Fruit fly (Drosophila melanogaster) ovary, adult (tissue): ENCODE measurements around the gene tin.
A peak's percentile ranks its signal among the peaks of the same experiment; 100 is the strongest.

ENCODE experiments used
- CG17801 ChIP-seq: fragments of 200-800 bp; optimal IDR thresholded peaks from 2 replicates; lab custom pipeline; 2019; ENCODE audit warnings: missing biosample characterization, mild to moderate bottlenecking, missing genetic modification characterization, moderate library complexity; ENCODE audit not compliant: partially characterized antibody

tin gene

DNA sequence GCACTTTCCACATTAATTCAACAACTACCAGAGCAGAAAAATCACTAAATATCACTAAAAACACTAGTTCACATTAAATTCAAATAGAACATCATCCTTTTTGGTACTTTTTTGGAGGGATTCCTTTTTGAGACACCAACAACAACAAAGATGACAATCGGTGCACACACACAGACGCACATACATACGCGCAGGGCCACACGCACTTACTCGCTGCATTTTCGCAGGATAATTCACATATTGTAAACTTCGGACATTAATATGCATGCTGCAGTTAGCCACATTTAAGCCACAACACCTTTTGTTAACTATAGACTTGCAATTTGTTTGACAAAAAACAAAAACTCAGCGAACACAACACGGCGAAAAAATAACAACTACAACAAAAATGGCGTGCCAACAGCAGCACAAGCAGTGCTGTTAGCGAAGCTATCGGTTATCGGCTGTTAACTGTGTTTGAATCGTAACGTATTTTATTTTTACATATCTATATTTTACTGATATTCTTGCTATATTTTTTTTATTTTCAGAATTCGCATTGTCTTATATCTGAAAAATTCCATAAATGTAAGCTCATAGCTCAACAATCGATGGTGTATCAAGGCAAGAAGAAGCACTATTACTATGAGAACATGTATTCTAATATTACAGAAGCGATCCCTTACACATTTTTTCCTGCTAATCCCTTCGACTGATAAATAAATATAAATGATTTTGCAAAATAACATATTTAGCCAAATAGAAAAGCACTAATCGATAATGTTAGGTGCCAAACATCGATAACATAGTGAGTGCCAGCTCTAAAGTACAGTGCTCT is 19.2 kb upstream of the tin start:
- TF ChIP-seq CG17801 (GFP tag; lab: Kevin White, UChicago) = no peak

DNA sequence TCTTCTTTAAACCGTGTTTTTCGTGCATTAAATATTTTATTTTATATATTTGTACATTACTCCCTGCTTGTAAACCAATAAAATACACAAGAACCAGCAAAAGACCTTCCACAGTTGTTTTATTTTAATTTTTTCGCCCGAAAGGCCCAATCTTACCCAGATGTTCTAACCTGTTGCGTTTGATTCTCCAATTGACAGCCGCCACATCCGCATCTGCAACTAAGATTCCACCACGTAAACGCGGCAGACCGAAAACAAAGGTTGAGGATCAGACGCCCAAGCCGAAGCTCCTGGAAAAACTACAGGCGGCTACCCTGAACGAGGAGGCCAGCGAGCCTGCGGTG is 18.6 kb upstream of the tin start:
- no peak for TF ChIP-seq CG17801 (GFP tag; lab: Kevin White, UChicago)

DNA sequence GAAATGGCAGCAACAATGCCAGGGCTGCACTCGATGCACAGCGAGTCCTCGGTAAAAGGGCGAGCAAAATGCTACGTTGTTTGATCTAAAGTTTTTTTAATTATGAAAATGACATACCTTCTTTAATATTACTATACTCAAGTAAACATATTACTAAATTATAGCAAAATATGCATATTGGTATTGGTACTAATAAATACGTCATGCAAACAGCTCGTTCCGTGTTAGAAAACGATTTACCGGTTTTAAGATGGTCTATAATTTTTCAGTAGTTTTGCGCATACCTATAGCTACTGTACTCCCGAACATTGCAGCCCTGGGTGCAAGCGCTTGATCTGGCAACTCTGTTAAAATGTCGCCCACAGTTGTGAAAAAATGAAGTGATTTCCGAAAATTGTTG is 13.5 kb upstream of the tin start:
- peak; percentile 93 for TF ChIP-seq CG17801 (GFP tag; lab: Kevin White, UChicago)

DNA sequence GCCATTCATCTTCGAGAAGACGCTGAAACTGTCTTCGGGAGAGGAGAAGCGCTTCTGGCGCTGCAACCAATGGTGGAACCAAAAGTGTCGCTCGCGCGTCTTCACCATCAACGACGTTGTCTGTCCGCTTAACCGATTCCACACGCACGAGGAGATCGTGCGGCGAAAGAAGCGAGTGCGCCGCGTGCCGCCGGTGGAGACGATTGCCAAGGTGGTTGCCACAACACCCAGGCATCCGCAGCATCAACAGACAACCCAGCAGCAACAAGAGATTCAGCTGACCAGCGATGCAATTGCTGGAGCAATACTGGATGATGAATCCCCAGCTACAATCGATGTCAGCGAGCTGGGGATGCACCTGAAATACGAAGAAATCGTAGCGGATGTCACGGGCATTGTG is 10.3 kb upstream of the tin start:
- TF ChIP-seq CG17801 (GFP tag; lab: Kevin White, UChicago) = no peak

DNA sequence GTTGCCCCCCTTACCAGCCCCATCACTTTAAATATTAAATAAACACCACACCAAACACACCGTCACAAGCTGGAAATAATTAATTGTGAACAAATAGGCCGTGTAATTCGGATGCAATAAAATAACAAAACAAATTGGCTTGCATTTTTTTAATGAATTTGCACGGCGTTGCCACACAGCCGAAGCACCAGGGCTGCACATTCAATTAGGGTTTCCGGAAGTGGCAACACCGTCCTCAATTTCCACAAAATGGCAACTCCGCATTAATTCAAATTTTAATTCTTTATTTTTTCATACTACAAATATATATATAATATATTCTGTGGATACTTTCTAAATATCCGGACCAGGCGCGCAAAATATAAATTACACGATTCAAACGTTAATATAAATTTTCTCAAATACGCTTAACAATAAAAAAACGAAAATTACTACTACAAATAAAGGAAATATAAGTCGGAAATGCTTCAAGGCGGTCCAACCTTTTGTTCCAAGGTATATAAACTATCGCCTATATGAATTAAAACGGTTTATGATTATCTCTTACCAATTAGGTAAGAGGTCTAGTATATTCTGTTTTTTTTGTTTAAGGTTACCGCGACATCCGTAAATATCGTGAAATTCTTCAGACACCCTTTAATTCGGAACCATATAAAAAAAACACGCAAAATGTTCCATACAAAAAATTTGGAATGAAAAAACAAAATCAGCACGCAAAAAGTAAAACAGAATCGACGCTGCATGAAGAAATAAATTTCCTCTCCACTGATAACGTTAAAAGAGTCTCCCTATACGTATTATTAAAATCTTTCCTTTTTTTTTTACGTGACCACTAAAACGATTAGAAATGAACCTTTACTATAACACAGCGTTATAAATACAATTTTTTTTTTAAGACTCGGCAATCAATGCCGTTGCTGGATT is 5.1 kb upstream of the tin start:
- TF ChIP-seq CG17801 (GFP tag; lab: Kevin White, UChicago) = peak; percentile 33

DNA sequence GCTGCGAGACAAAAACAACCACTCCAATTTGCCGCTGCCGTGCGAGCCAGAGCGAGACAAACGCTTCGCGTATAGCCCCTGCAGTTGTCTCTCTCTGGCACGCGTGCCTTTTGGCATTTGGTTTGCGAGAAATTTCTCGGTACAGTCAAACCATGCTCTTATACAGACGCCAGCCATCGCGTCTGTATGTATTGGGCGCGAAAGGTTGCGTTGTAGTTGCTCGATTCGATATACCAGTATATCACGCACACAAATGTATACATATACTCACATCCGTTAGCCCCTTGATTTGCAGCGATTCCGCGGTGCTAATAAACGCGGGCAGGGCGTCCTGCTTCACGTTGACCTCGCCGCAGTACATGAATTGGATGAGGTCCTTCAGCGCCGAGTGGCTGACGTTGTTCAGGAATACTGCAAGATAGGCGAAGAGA is 2.4 kb upstream of the tin start:
- peak; percentile 54 for TF ChIP-seq CG17801 (GFP tag; lab: Kevin White, UChicago)

DNA sequence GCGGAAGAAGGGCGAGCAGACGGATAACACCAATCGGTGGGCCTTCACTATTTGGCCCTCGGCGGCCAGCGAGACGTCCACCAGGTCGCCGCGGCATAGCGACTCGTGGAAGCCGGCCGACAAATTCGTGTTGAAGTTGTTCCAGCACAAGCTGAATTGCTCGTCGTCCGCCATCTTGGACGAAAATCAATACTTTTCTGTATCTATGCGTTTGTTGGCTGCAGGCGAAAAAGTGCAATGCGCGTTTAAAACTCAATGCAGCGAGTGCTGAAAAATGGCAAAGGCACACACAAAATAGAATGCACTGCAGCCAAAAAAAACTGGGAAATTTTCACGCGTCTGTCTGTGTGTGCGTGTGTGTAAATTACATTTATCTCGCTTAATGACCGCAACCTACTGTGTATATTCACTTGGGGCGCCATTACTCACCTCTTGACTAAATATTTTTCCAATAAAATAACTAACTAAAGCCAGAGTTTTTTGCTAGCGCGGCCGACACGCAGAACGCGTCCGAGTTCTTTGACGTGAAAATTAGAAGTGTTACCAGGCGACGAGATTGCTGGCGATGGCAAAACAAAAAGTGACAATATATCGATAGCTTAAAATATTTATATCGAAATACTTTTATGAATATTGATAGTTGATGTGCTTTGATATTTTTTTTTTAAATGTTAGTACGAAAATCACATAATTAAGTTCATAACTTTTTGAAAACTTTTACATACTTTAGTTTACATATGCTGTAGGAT is 1.7 kb upstream of the tin start:
- TF ChIP-seq CG17801 (GFP tag; lab: Kevin White, UChicago) = peak; percentile 56

DNA sequence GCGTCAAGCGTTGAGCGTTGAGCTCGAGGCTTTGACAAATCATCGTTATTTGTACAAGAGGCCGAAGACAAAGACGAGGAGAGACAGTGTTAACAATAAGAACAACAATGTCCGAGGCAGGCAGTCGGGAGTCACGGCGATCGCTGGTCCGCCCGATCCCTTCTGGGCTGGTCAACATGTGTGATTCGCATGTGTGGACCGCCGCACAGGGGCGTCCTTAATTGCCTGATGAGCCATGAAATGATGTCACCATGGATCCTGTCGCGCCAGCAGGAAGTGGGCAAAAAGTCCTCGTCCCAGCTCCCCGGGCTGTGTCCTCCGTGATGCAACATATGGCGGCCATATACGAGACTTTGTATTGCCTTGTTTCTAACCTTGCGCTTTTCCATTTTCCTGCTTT is 1.1 kb downstream of the tin start:
- TF ChIP-seq CG17801 (GFP tag; lab: Kevin White, UChicago) = no peak

DNA sequence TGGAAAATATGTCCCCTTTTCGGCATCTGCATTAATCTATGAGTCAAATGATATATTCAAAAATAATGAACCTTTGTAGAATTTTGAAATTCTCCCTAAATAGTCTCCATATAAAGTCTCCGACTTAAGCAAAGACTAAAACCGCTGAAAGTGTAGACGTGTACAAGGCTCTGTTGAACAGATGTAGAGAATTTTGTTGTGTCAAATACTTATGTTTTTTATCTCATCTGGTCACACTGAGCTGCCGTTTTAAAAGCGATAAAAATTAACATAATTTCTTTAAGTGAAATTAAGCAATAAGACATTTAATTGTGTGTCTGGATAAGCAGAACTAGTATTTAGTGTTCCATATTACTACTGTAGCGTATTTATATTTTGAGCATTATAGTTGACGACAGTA is 7.4 kb downstream of the tin start:
- TF ChIP-seq CG17801 (GFP tag; lab: Kevin White, UChicago) = no peak

DNA sequence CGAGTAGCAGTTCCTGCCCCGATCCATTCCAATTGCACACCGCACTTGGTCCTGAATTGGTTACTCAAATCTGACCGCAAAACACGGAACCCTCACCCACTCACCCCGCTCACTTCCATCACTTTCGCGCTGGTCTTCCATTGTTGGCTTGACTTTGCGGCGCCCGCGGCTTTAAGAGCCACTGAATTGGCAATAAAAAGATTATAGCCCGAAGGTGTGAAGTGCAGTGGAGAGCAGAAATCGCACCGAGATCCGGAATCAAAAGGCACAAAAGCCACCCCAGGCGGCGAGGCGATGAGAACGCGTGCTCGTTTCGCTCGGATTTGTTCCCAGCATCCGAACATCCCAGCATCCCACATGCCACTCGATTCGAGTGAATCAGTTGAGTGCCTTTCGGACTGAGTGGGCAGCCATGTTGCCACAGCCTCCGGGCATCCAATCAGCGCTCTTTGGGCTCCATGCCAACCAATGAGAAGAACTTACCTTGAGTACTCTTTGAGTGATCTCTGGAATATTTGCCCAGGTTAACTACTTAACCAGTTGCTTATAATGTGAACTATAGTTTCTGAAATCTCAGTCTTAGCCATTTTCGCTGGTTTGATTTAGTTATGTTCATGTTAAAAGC is 8.7 kb downstream of the tin start:
- no peak for TF ChIP-seq CG17801 (GFP tag; lab: Kevin White, UChicago)

DNA sequence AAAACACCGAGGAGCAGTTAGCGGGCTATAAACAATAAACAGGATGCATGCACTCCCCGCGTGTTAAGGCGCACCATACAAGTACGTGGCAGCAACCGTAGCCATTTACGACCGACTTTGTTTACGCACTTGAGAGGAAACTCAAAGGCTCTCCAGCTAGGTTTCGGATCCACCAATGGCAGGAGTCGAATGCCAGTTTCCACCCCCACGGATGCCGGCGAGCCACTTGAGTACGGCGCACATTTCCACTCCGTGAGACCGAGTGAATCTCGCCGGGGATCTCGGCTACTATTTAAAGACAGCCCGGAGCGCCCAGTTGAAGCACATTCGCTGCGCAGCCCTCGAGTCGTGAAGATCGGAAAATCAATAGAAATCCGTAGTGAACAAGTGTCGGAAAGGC is 9.8 kb downstream of the tin start, which contains the start of gene bap:
bap (plus strand) TSS at position 317 of the 400 bp plus-strand sequence.
- no peak for TF ChIP-seq CG17801 (GFP tag; lab: Kevin White, UChicago)

DNA sequence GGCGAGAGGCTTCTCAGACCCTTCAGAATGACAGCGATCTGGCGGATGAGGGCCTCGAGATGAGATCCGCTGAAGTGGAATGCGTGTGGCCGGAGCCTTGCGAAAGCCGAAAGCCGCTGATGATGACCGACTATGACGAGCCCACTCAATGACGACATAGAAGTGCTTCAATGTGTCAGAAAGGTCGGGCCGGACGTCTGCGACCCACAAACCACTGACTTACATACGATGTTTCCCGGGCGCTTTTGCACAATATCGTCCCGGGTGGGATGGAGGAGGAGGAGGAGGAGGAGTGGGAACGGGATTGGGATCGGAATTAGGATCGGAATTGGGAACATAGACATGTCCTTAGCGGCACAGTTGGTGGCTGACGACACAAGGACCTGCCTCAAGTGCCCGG is 12.2 kb downstream of the tin start:
- TF ChIP-seq CG17801 (GFP tag; lab: Kevin White, UChicago) = no peak

DNA sequence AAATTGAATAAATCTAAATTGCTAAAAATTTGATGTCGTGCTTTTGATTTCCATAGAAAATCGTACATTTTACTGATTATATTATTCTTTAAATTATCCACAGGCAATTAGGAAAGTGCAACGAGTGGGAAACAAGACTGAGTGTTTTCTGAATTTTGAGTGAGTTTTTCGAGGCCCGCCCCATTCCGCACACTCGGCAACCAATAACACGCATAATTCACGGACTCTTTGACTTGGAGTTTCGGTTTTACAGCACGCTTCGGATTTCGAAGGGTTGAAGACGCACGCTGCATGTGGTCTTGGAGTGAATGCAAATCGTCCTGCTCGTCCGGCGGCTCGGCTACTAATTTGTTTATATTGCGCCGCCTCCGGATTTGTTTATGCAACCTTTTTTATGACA is 13.4 kb downstream of the tin start:
- no peak for TF ChIP-seq CG17801 (GFP tag; lab: Kevin White, UChicago)

DNA sequence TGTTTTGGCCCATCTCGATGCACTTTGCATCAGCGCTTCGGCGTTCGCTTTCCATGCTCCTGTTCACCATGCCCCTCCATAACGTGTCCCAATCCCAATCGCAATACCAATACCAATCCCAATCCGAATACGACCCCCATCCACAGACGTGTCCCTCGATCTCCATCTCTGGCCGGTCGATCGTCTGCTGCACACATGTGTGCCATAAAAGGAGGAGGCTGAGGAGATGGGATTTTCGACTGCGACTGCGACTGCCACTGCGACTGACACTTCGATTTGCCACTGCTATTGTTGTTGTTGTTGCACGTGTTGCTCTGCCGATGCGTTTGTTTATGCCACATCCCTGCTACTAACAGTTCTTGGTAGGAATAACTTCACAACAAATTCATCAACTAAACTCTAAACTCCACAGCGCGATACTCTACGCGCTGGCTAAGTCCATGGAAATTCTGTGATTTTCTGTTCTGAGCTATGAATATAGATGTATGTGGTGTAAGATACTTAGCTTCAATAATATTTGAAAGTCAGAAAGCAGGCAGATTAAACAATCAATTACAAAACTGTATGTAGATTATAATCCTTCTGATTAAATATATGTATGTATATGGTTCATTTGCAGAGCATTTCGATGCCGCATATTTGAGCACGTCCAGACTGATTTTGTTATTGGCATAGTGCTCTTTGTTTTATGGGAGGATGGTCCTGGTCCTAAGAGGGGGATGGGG is 14.4 kb downstream of the tin start:
- no peak for TF ChIP-seq CG17801 (GFP tag; lab: Kevin White, UChicago)
